Worm (Caenorhabditis elegans) whole organism, late embryonic: ENCODE results near the gene sam-4.

ENCODE experiments used
- K09A11.1 ChIP-seq: sonication (generic microtip); optimal IDR thresholded peaks from 2 replicates; lab custom pipeline; 2017; ENCODE audit warnings: antibody characterized with exemption, mild to moderate bottlenecking, missing genetic modification characterization, missing compliant biosample characterization; ENCODE audit not compliant: insufficient read depth
- ceh-9 ChIP-seq: sonication (generic microtip); optimal IDR thresholded peaks from 2 replicates; lab custom pipeline; 2016; ENCODE audit warnings: mild to moderate bottlenecking, missing genetic modification characterization, inconsistent platforms, missing compliant biosample characterization
- dmd-4 ChIP-seq: sonication (generic microtip); optimal IDR thresholded peaks from 2 replicates; lab custom pipeline; 2016; ENCODE audit warnings: borderline replicate concordance, missing genetic modification characterization, missing compliant biosample characterization
- dve-1 ChIP-seq: sonication (generic microtip); optimal IDR thresholded peaks from 2 replicates; lab custom pipeline; 2017; ENCODE audit warnings: antibody characterized with exemption, mild to moderate bottlenecking, missing genetic modification characterization, missing compliant biosample characterization
- eyg-1 ChIP-seq: sonication (generic microtip); optimal IDR thresholded peaks from 2 replicates; lab custom pipeline; 2016; ENCODE audit warnings: missing genotype, missing genetic modification characterization, missing compliant biosample characterization
- nfya-1 ChIP-seq: sonication (generic microtip); optimal IDR thresholded peaks from 2 replicates; lab custom pipeline; 2017; ENCODE audit warnings: missing genetic modification characterization, mild to moderate bottlenecking, missing compliant biosample characterization, antibody characterized with exemption, moderate library complexity
- odd-2 ChIP-seq: sonication (generic microtip); optimal IDR thresholded peaks from 2 replicates; lab custom pipeline; 2017; ENCODE audit warnings: antibody characterized with exemption, mild to moderate bottlenecking, missing genetic modification characterization, missing compliant biosample characterization
- pha-4 ChIP-seq: fragments of 150-350 bp; optimal IDR thresholded peaks from 2 replicates; lab custom pipeline; 2018; ENCODE audit warnings: missing biosample characterization, missing genetic modification reagents, missing genetic modification characterization
- pqm-1 ChIP-seq: sonication (generic microtip); optimal IDR thresholded peaks from 2 replicates; lab custom pipeline; 2016; ENCODE audit warnings: missing genetic modification characterization, missing compliant biosample characterization
- sox-4 ChIP-seq: sonication (generic microtip); optimal IDR thresholded peaks from 2 replicates; lab custom pipeline; 2017; ENCODE audit warnings: mild to moderate bottlenecking, missing genetic modification characterization, inconsistent platforms, missing compliant biosample characterization
- unc-3 ChIP-seq, 2 experiments: fragments of 200-800 bp in 1 of 2; sonication (Bioruptor generic) in 1 of 2; sonication (generic microtip) in 1 of 2; conservative IDR thresholded peaks in 1 of 2; optimal IDR thresholded peaks in 1 of 2; 2 replicates each; pipeline versions ENCODE4 v1.3.6 to Lab custom; 2016 to 2022; ENCODE audit warnings: missing compliant biosample characterization in 2 of 2, missing genetic modification characterization in 2 of 2, missing genetic modification reagents in 1 of 2
- unc-86 ChIP-seq: sonication (generic microtip); optimal IDR thresholded peaks from 2 replicates; lab custom pipeline; 2016; ENCODE audit warnings: missing genetic modification characterization, missing compliant biosample characterization

DNA sequence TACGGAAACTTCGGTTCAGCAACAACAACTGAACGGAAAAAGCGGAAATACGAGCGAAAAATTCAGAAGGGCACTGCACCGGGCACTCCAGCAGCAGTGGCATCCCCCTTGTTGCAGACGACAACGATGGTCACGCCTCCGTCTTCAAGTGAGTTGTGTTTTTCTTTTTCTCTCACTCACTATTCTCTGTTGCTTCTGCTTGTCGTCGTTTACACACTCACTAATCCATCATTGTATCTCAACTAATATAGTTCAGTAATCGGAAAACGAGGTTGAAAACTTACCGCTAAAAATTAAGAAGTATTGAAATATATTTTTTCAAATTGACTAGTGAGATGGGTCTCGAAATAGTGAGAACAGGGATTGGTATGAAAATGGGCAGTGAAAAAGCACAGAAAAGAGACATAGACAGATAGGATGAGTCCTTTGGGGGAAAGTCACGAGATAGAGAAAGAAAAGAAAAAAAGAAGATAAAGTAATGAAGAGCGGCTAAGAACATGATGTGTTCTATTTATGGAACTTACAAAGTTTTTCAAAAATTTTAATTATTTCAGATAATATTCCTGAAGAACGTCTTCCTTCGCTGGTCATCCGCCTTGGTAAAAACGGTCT lies 14.2 kb upstream of the sam-4 start:
- TF ChIP-seq dmd-4 (tag; lab: Kevin White, UChicago), result no peak
- TF ChIP-seq odd-2 (tag; lab: Kevin White, UChicago), result no peak
- no peak for TF ChIP-seq pqm-1 (tag; lab: Kevin White, UChicago)
- no peak for TF ChIP-seq sox-4
- no peak for TF ChIP-seq eyg-1 (tag; lab: Kevin White, UChicago)
- TF ChIP-seq pha-4, result no peak
- TF ChIP-seq ceh-9 (tag; lab: Kevin White, UChicago), result no peak
- TF ChIP-seq dve-1, result no peak
- no peak for TF ChIP-seq unc-86 (tag; lab: Kevin White, UChicago)
- no peak for TF ChIP-seq K09A11.1 (tag; lab: Kevin White, UChicago)
- TF ChIP-seq unc-3 (GFP tag; conservative IDR thresholded peaks at IDR 0.05; lab: Robert Waterston, UW), result no peak
- TF ChIP-seq unc-3 (tag; optimal IDR thresholded peaks at IDR 0.05; lab: Kevin White, UChicago), result no peak
- no peak for TF ChIP-seq nfya-1
